Worm (Caenorhabditis elegans) whole organism, L1 larva: ENCODE measurements around the gene EGAP4.1.

Experiments used
- ama-1 ChIP-seq: fragments of 150-350 bp; optimal IDR thresholded peaks from 2 replicates; lab custom pipeline; 2014
- ceh-63 ChIP-seq: fragments of 200-800 bp; sonication (Bioruptor generic); optimal IDR thresholded peaks from 2 replicates; lab custom pipeline; 2018; ENCODE audit warnings: mild to moderate bottlenecking, missing genetic modification characterization, missing compliant biosample characterization
- ceh-82 ChIP-seq, 3 experiments: fragments of 150-350 bp in 1 of 3; sonication (generic microtip) in 2 of 3; optimal IDR thresholded peaks; 2 replicates each; lab custom pipeline; 2014 to 2017; ENCODE audit warnings: missing biosample characterization in 3 of 3, missing genetic modification characterization in 3 of 3
- fos-1 ChIP-seq: fragments of 150-350 bp; optimal IDR thresholded peaks from 2 replicates; lab custom pipeline; 2014; ENCODE audit warnings: missing biosample characterization, missing genetic modification characterization
- lin-15B ChIP-seq: fragments of 150-350 bp; sonication (generic microtip); optimal IDR thresholded peaks from 3 replicates; lab custom pipeline; 2014; ENCODE audit warnings: missing biosample characterization, missing genetic modification characterization
- mep-1 ChIP-seq: fragments of 150-350 bp; optimal IDR thresholded peaks from 2 replicates; lab custom pipeline; 2014; ENCODE audit warnings: missing biosample characterization, missing genetic modification characterization
- sox-4 ChIP-seq: sonication (generic microtip); optimal IDR thresholded peaks from 2 replicates; lab custom pipeline; 2016; ENCODE audit warnings: missing genetic modification characterization, missing compliant biosample characterization
- unc-62 ChIP-seq: fragments of 150-350 bp; optimal IDR thresholded peaks from 2 replicates; lab custom pipeline; 2014; ENCODE audit warnings: missing biosample characterization, missing genetic modification reagents, missing genetic modification characterization
- unc-86 ChIP-seq: sonication (generic microtip); optimal IDR thresholded peaks from 2 replicates; lab custom pipeline; 2016; ENCODE audit warnings: missing genetic modification characterization, missing compliant biosample characterization
- unc-98 ChIP-seq: fragments of 200-800 bp; sonication (Bioruptor generic); IDR thresholded peaks from 2 replicates; pipeline ENCODE4 v1.3.6; 2022; ENCODE audit warnings: missing genetic modification characterization, missing compliant biosample characterization

DNA sequence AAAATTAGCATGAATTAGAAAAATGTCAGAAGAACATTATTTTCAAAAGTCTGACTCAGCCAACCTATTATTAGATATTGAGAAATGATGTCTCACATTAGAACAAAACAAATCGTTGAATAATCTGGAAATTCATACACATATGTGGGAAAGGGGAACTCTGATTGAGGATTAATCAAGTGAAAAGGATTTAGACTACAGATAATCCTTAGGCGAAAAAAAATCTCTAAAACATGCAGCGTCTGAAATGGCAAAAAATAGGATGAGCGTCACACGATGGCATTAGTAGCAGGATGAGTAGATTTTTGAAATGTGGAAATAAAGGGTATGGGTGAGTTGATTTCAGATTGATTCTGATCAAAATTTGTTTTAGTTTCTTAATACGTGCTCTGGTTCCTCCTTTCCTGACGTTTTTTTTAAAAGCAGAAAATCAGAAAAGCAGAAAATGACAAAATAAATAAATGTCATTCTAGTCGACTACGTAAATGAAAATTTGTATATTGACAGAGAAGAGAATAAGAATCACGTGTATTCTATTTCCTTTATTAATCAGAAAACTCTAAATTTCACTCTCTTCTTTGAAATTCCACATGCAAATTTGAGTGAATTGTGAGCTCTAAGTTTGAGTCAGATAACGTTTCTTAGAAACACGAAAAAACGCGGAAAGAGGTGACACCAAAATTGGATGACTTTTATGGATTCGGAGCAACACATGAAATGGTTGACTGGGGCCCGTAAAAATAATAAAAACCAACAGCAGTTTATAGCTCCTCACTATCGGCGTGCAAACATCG lies 17.2 kb upstream of the EGAP4.1 start:
- TF ChIP-seq fos-1 (tag; lab: Kevin White, UChicago): no peak
- no peak for TF ChIP-seq unc-62 (GFP tag; lab: Kevin White, UChicago)
- no peak for TF ChIP-seq lin-15B (tag; lab: Kevin White, UChicago)
- TF ChIP-seq unc-86: no peak
- TF ChIP-seq ceh-63 (GFP tag; lab: Kevin White, UChicago): no peak
- no peak for TF ChIP-seq ama-1 (lab: Kevin White, UChicago)
- no peak for TF ChIP-seq mep-1
- TF ChIP-seq sox-4: no peak
- no peak for TF ChIP-seq ceh-82 (tag; optimal IDR thresholded peaks at IDR 0.05; lab: Kevin White, UChicago)
- TF ChIP-seq unc-98 (GFP tag; lab: Robert Waterston, UW): no peak
